Worm (Caenorhabditis elegans): ENCODE data around the gene F54D10.4.

Gene F54D10.4

DNA sequence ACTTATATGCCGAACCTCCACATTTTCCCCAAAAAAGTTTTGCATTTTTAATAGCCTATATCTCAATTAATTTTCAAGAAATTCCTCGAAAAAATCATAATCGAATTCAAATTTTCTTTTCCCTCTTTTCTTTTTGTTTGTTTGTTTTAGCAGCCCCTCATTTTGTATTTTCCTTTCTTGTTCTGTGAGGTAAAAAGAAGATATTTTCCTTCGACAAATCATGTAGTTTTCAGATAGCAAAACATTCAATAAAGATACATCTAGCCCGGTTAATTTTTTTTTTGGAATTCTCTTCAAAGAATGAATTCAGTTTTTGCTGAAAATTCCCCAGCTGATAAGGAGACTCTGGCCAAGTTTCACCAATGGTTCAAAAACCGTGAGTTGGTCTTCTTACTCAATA, 31.1 kb downstream of the F54D10.4 start, which contains the start of gene T24E12.3:
T24E12.3 (plus strand) TSS at position 301 of the 400 bp plus-strand sequence.
- TF ChIP-seq irx-1 (tag; optimal IDR thresholded peaks at IDR 0.05): no peak
- TF ChIP-seq mef-2 (tag; optimal IDR thresholded peaks at IDR 0.05): no peak
- no peak for TF ChIP-seq sox-4 (tag; optimal IDR thresholded peaks at IDR 0.05)
- no peak for TF ChIP-seq grh-1 (GFP tag; IDR thresholded peaks at IDR 0.05)
- no peak for TF ChIP-seq nhr-76 (tag; optimal IDR thresholded peaks at IDR 0.05)
- no peak for TF ChIP-seq nhr-85 (tag)
- TF ChIP-seq aha-1 (tag; optimal IDR thresholded peaks at IDR 0.05): no peak
- TF ChIP-seq snpc-4 (tag; optimal IDR thresholded peaks at IDR 0.05): no peak
- TF ChIP-seq vab-15 (tag; optimal IDR thresholded peaks at IDR 0.05): no peak
- no peak for TF ChIP-seq efl-3 (GFP tag; optimal IDR thresholded peaks at IDR 0.05)
- no peak for TF ChIP-seq ztf-11 (tag; optimal IDR thresholded peaks at IDR 0.05)
- TF ChIP-seq dpl-1 (GFP tag; optimal IDR thresholded peaks at IDR 0.05): no peak
- TF ChIP-seq nhr-71 (tag; optimal IDR thresholded peaks at IDR 0.05): no peak
- no peak for TF ChIP-seq fos-1 (tag; optimal IDR thresholded peaks at IDR 0.05)
- no peak for TF ChIP-seq elt-3 (tag; optimal IDR thresholded peaks at IDR 0.05)
- no peak for TF ChIP-seq ces-1 (GFP tag; optimal IDR thresholded peaks at IDR 0.05)
- TF ChIP-seq C16A3.4 (tag; optimal IDR thresholded peaks at IDR 0.05): no peak
- no peak for TF ChIP-seq alr-1 (tag; optimal IDR thresholded peaks at IDR 0.05; ENCODE audit: borderline replicate concordance)
- TF ChIP-seq lir-3 (tag; optimal IDR thresholded peaks at IDR 0.05; ENCODE audit: poor library complexity): no peak
- TF ChIP-seq unc-98 (GFP tag; IDR thresholded peaks at IDR 0.05): no peak

DNA sequence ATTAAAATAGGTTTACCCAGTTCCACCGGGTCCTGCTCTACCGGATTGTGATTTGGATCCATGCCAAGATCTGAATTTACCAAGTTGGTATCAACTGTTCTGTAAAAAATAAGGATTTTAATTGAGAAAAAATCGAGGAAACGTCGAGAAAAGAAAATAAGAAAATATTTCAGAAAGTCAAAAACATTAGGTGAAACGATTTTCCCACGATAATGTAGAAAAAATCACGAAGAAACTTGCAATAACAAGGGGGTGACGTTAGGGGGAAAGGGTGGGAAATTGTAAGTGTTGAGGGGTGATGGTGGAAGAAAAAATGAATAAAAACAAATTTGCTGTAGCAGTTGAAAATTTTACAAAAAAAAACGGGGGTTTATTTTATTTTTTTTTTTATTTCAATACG, 33.7 kb downstream of the F54D10.4 start, which contains the start of gene T24E12.10:
T24E12.10 (minus strand) TSS at position 101 of the 400 bp plus-strand sequence.
- TF ChIP-seq ceh-90 (tag; optimal IDR thresholded peaks at IDR 0.05) (no peak), zag-1 (tag; optimal IDR thresholded peaks at IDR 0.05) (no peak), efl-1 (optimal IDR thresholded peaks at IDR 0.05) (no peak), efl-1 (GFP tag; optimal IDR thresholded peaks at IDR 0.05 in 1 of 2) (peak in 1 of 2 experiments; percentile 15)

DNA sequence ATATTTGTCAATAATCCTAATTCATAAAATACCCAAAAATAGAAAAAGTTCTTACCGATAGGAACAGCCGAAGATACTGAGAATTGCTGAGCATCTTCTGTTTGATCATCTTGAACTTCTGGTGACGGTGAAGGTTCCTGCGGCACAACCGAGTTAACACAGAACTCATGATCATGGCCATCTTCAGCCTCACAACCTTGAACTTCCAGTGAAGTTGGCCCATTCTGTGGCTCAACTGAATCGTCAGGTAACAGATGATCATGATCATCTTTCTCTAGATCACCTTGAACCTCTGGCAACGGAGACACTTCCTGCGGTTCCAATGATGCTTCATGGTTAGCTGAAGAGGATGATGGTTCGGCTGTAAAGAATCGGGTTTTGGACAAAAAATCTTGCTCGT, 35.2 kb downstream of the F54D10.4 start:
- TF ChIP-seq lin-35 (GFP tag; optimal IDR thresholded peaks at IDR 0.05) (no peak), C16A3.4 (tag; optimal IDR thresholded peaks at IDR 0.05) (no peak), vab-15 (tag; optimal IDR thresholded peaks at IDR 0.05) (no peak), hpl-2 (GFP tag; optimal IDR thresholded peaks at IDR 0.05) (no peak), pqm-1 (tag; optimal IDR thresholded peaks at IDR 0.05) (no peak), ceh-90 (tag; optimal IDR thresholded peaks at IDR 0.05) (no peak), F16B12.6 (tag; optimal IDR thresholded peaks at IDR 0.05) (no peak), fkh-10 (GFP tag; optimal IDR thresholded peaks at IDR 0.05) (no peak), alr-1 (tag; optimal IDR thresholded peaks at IDR 0.05; ENCODE audit: borderline replicate concordance) (no peak), tlp-1 (tag; optimal IDR thresholded peaks at IDR 0.05) (no peak), ets-5 (GFP tag; IDR thresholded peaks at IDR 0.05) (no peak), mep-1 (tag; optimal IDR thresholded peaks at IDR 0.05) (no peak), elt-2 (tag; optimal IDR thresholded peaks at IDR 0.05) (no peak), ceh-88 (GFP tag; IDR thresholded peaks at IDR 0.05) (no peak), lin-14 (GFP tag; optimal IDR thresholded peaks at IDR 0.05) (no peak)

DNA sequence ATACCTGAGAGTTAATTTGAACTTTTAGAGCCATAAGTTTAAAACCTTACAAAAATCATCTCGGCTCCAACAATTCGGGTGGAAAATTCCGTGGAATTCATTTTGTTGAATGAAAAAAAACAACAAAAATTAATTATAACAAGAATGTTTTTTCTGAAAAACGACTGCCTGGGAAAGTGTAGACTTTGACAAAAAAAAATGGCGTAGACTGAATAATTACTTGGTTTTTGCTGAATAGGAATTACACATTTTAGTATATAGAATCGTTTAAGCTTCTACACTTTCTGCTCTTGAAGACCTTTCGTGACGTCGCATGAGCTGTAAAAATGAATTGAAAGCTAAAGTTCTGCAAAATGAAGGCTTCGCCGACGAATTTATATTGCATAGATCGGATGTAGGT, 42.4 kb downstream of the F54D10.4 start, which contains the start of gene srx-112:
srx-112 (minus strand) TSS at position 101 of the 400 bp plus-strand sequence.
- TF ChIP-seq alr-1 (tag; optimal IDR thresholded peaks at IDR 0.05; ENCODE audit: borderline replicate concordance) (no peak), elt-3 (tag; optimal IDR thresholded peaks at IDR 0.05) (no peak), egl-13 (tag; optimal IDR thresholded peaks at IDR 0.05) (no peak), hlh-17 (GFP tag; optimal IDR thresholded peaks at IDR 0.05; ENCODE audit: borderline replicate concordance) (no peak), ceh-82 (tag; optimal IDR thresholded peaks at IDR 0.05) (no peak), ceh-88 (GFP tag; IDR thresholded peaks at IDR 0.05) (no peak), lin-15B (tag; optimal IDR thresholded peaks at IDR 0.05) (no peak), fkh-10 (GFP tag; optimal IDR thresholded peaks at IDR 0.05) (no peak), blmp-1 (tag; optimal IDR thresholded peaks at IDR 0.05) (no peak), zip-4 (GFP tag; optimal IDR thresholded peaks at IDR 0.05) (no peak)
